Fruit fly (Drosophila melanogaster): Measurements from ENCODE around the gene FucT6.

Gene FucT6

dm6 chrX:11732670-11733069 is 22.9 kb upstream of the FucT6 start, which contains the start of gene inaF-B:
TSS of gene inaF-B (minus strand) at chrX:11732770.
- TF ChIP-seq Chrac-16 (GFP tag; optimal IDR thresholded peaks at IDR 0.05) (no peak), Ets65A (GFP tag) (no peak), Abd-B (GFP tag; optimal IDR thresholded peaks at IDR 0.05) (no peak)

- TF ChIP-seq CG3163 (GFP tag; optimal IDR thresholded peaks at IDR 0.05), result no peak
- TF ChIP-seq H15 (GFP tag; IDR thresholded peaks at IDR 0.05), result no peak
- TF ChIP-seq CG30431 (GFP tag; optimal IDR thresholded peaks at IDR 0.05), result no peak
- TF ChIP-seq CG43689 (GFP tag; IDR thresholded peaks at IDR 0.05), result no peak
Measured at dm6 chrX:11731665-11732064, 21.9 kb upstream of the FucT6 start, which contains the start of gene inaF-C. TSS of gene inaF-C (minus strand) at chrX:11731765.

- no peak for TF ChIP-seq insv (GFP tag; optimal IDR thresholded peaks at IDR 0.05)
- peak; percentile 33 for TF ChIP-seq cg (GFP tag; optimal IDR thresholded peaks at IDR 0.05)
- peak; percentile 19 for TF ChIP-seq Nf-YB (GFP tag; optimal IDR thresholded peaks at IDR 0.05)
- peak; percentile 12 for TF ChIP-seq grau (tag; optimal IDR thresholded peaks at IDR 0.05)
Measured at dm6 chrX:11729993-11730392, 20.2 kb upstream of the FucT6 start.

dm6 chrX:11728999-11729398 is 19.2 kb upstream of the FucT6 start, which contains the start of gene inaF-D:
TSS of gene inaF-D (minus strand) at chrX:11729099.
- TF ChIP-seq CG2129 (GFP tag; IDR thresholded peaks at IDR 0.05; ENCODE audit: partially characterized antibody) (no peak), CTCF (GFP tag; optimal IDR thresholded peaks at IDR 0.05) (no peak), vvl (GFP tag; IDR thresholded peaks at IDR 0.05) (0 out of 2 replicates have a peak, but pooled peaks have one; percentile 31), Dll (GFP tag; IDR thresholded peaks at IDR 0.05; ENCODE audit: partially characterized antibody) (no peak), CG17385 (GFP tag; optimal IDR thresholded peaks at IDR 0.05) (no peak), Ravus (GFP tag; IDR thresholded peaks at IDR 0.05) (no peak), CG8478 (optimal IDR thresholded peaks at IDR 0.05) (no peak), Deaf1 (tag; optimal IDR thresholded peaks at IDR 0.05) (peak; percentile 77)

- TF ChIP-seq CG14860 (GFP tag; IDR thresholded peaks at IDR 0.05; ENCODE audit: partially characterized antibody) (no peak), CG30020 (tag; optimal IDR thresholded peaks at IDR 0.05) (no peak), CG12299 (tag; optimal IDR thresholded peaks at IDR 0.05) (no peak), CG4730 (GFP tag; IDR thresholded peaks at IDR 0.05) (no peak), unc-4 (GFP tag; IDR thresholded peaks at IDR 0.05; ENCODE audit: partially characterized antibody) (no peak), vvl (GFP tag; IDR thresholded peaks at IDR 0.05) (no peak), YL-1 (GFP tag; optimal IDR thresholded peaks at IDR 0.05) (no peak), Eip74EF (GFP tag; optimal IDR thresholded peaks at IDR 0.05) (no peak), croc (GFP tag; conservative IDR thresholded peaks at IDR 0.05) (no peak), GATAe (GFP tag; conservative IDR thresholded peaks at IDR 0.05) (no peak), CG3163 (GFP tag; optimal IDR thresholded peaks at IDR 0.05) (no peak), CkIIα-i1 (GFP tag; IDR thresholded peaks at IDR 0.05) (no peak), sob (GFP tag; IDR thresholded peaks at IDR 0.05) (no peak), CG14014 (GFP tag; IDR thresholded peaks at IDR 0.05) (no peak), CG3407 (GFP tag; optimal IDR thresholded peaks at IDR 0.05) (no peak), Blimp-1 (GFP tag; optimal IDR thresholded peaks at IDR 0.05) (no peak), org-1 (GFP tag; optimal IDR thresholded peaks at IDR 0.05) (no peak), CG18599 (GFP tag; optimal IDR thresholded peaks at IDR 0.05) (no peak), CG16815 (GFP tag; optimal IDR thresholded peaks at IDR 0.05) (no peak), Bteb2 (GFP tag; optimal IDR thresholded peaks at IDR 0.05) (no peak)
Measured at dm6 chrX:11723946-11724345, 14.2 kb upstream of the FucT6 start, which contains the start of gene CG15221. TSS of gene CG15221 (plus strand) at chrX:11724246.

Data from whole organism, embryonic.